Worm (Caenorhabditis elegans) whole organism, young adult: ENCODE measurements around the gene F13H8.5.

Experiments used
- B0019.2 ChIP-seq: fragments of 200-800 bp; sonication (Bioruptor generic); conservative IDR thresholded peaks from 2 replicates; pipeline ENCODE4 v1.3.6; 2022; ENCODE audit warnings: missing genetic modification reagents, missing genetic modification characterization, missing compliant biosample characterization
- B0336.3 ChIP-seq: fragments of 200-800 bp; sonication (Bioruptor generic); IDR thresholded peaks from 2 replicates; pipeline ENCODE4 v1.3.6; 2022; ENCODE audit warnings: missing genetic modification characterization, missing compliant biosample characterization
- D2030.7 ChIP-seq: fragments of 200-800 bp; sonication (Bioruptor generic); IDR thresholded peaks from 2 replicates; pipeline ENCODE4 v1.3.6; 2022; ENCODE audit warnings: missing genetic modification reagents, missing genetic modification characterization, missing compliant biosample characterization
- F23B12.7 ChIP-seq: sonication (generic microtip); optimal IDR thresholded peaks from 2 replicates; lab custom pipeline; 2017; ENCODE audit warnings: missing genetic modification characterization, mild to moderate bottlenecking, missing compliant biosample characterization, antibody characterized with exemption, moderate library complexity; ENCODE audit not compliant: insufficient read depth
- F33H1.4 ChIP-seq: fragments of 200-800 bp; sonication (Bioruptor generic); IDR thresholded peaks from 2 replicates; pipeline ENCODE4 v1.3.6; 2022; ENCODE audit warnings: missing genetic modification reagents, missing genetic modification characterization, missing compliant biosample characterization
- F37B4.10 ChIP-seq: fragments of 200-800 bp; sonication (Bioruptor generic); IDR thresholded peaks from 2 replicates; pipeline ENCODE4 v1.3.6; 2022; ENCODE audit warnings: missing genetic modification characterization, missing compliant biosample characterization
- F52B5.7 ChIP-seq: sonication (generic microtip); optimal IDR thresholded peaks from 2 replicates; lab custom pipeline; 2016; ENCODE audit warnings: mild to moderate bottlenecking, missing genetic modification characterization, missing compliant biosample characterization
- F57C9.4 ChIP-seq: sonication (generic microtip); optimal IDR thresholded peaks from 2 replicates; lab custom pipeline; 2017; ENCODE audit warnings: mild to moderate bottlenecking, missing genetic modification characterization, missing compliant biosample characterization
- K12H6.12 ChIP-seq: fragments of 200-800 bp; sonication (Bioruptor generic); optimal IDR thresholded peaks from 2 replicates; lab custom pipeline; 2018; ENCODE audit warnings: mild to moderate bottlenecking, missing genetic modification characterization, missing compliant biosample characterization
- atf-7 ChIP-seq: sonication (generic microtip); optimal IDR thresholded peaks from 2 replicates; lab custom pipeline; 2017; ENCODE audit warnings: mild to moderate bottlenecking, missing genetic modification characterization, missing compliant biosample characterization
- attf-5 ChIP-seq: fragments of 200-800 bp; sonication (Bioruptor generic); optimal IDR thresholded peaks from 2 replicates; lab custom pipeline; 2018; ENCODE audit warnings: mild to moderate bottlenecking, missing genetic modification characterization, missing compliant biosample characterization
- cebp-1 ChIP-seq, 2 experiments: fragments of 200-800 bp in 1 of 2; sonication (Bioruptor generic) in 1 of 2; sonication (generic microtip) in 1 of 2; IDR thresholded peaks in 1 of 2; optimal IDR thresholded peaks in 1 of 2; 2 replicates each; pipeline versions ENCODE4 v1.3.6 to Lab custom; 2017 to 2022; ENCODE audit warnings: missing compliant biosample characterization in 2 of 2, missing genetic modification characterization in 2 of 2, mild to moderate bottlenecking in 1 of 2, missing genetic modification reagents in 1 of 2, moderate library complexity in 1 of 2
- ceh-27 ChIP-seq: fragments of 200-800 bp; sonication (Bioruptor generic); optimal IDR thresholded peaks from 2 replicates; lab custom pipeline; 2018; ENCODE audit warnings: mild to moderate bottlenecking, missing genetic modification characterization, moderate library complexity, missing compliant biosample characterization
- ceh-58 ChIP-seq: fragments of 200-800 bp; sonication (Bioruptor generic); IDR thresholded peaks from 2 replicates; pipeline ENCODE4 v1.3.6; 2022; ENCODE audit warnings: missing genetic modification characterization, missing compliant biosample characterization
- ceh-91 ChIP-seq: fragments of 200-800 bp; sonication (Bioruptor generic); IDR thresholded peaks from 2 replicates; pipeline ENCODE4 v1.3.6; 2022; ENCODE audit warnings: missing genetic modification reagents, missing genetic modification characterization, missing compliant biosample characterization
- dpl-1 ChIP-seq: fragments of 150-350 bp; optimal IDR thresholded peaks from 2 replicates; lab custom pipeline; 2014; ENCODE audit warnings: missing biosample characterization, missing genetic modification reagents, missing genetic modification characterization
- efl-1 ChIP-seq: fragments of 150-350 bp; optimal IDR thresholded peaks from 2 replicates; lab custom pipeline; 2014; ENCODE audit warnings: missing biosample characterization, missing genetic modification reagents, missing genetic modification characterization
- gei-17 ChIP-seq: fragments of 200-800 bp; sonication (Bioruptor generic); optimal IDR thresholded peaks from 2 replicates; lab custom pipeline; 2018; ENCODE audit warnings: mild to moderate bottlenecking, missing genetic modification characterization, missing compliant biosample characterization
- hmg-1.2 ChIP-seq: fragments of 200-800 bp; sonication (Bioruptor generic); IDR thresholded peaks from 2 replicates; pipeline ENCODE4 v1.3.6; 2022; ENCODE audit warnings: missing genetic modification reagents, missing genetic modification characterization, missing compliant biosample characterization
- lsl-1 ChIP-seq: fragments of 200-800 bp; sonication (Bioruptor generic); optimal IDR thresholded peaks from 2 replicates; lab custom pipeline; 2018; ENCODE audit warnings: mild to moderate bottlenecking, missing genetic modification characterization, moderate library complexity, missing compliant biosample characterization
- madf-3 ChIP-seq: fragments of 200-800 bp; sonication (Bioruptor generic); IDR thresholded peaks from 2 replicates; pipeline ENCODE4 v1.3.6; 2022; ENCODE audit warnings: missing genetic modification reagents, missing genetic modification characterization, missing compliant biosample characterization
- madf-6 ChIP-seq: fragments of 200-800 bp; sonication (Bioruptor generic); IDR thresholded peaks from 2 replicates; pipeline ENCODE4 v1.3.6; 2022; ENCODE audit warnings: missing genetic modification reagents, missing genetic modification characterization, missing compliant biosample characterization
- madf-8 ChIP-seq: fragments of 200-800 bp; sonication (Bioruptor generic); conservative IDR thresholded peaks from 2 replicates; pipeline ENCODE4 v1.3.6; 2022; ENCODE audit warnings: missing genetic modification reagents, missing genetic modification characterization, missing compliant biosample characterization
- mxl-1 ChIP-seq: sonication (generic microtip); optimal IDR thresholded peaks from 2 replicates; lab custom pipeline; 2016; ENCODE audit warnings: missing genetic modification characterization, missing compliant biosample characterization
- nfya-2 ChIP-seq: fragments of 200-800 bp; sonication (Bioruptor generic); IDR thresholded peaks from 2 replicates; pipeline ENCODE4 v1.3.6; 2022; ENCODE audit warnings: missing genetic modification reagents, missing genetic modification characterization, missing compliant biosample characterization
- nfyb-1 ChIP-seq: fragments of 200-800 bp; sonication (Bioruptor generic); IDR thresholded peaks from 2 replicates; pipeline ENCODE4 v1.3.6; 2022; ENCODE audit warnings: missing genetic modification reagents, missing genetic modification characterization, missing compliant biosample characterization
- nhr-120 ChIP-seq: fragments of 200-800 bp; sonication (Bioruptor generic); IDR thresholded peaks from 2 replicates; pipeline ENCODE4 v1.3.6; 2022; ENCODE audit warnings: missing genetic modification characterization, missing compliant biosample characterization
- nhr-27 ChIP-seq: fragments of 200-800 bp; sonication (Bioruptor generic); optimal IDR thresholded peaks from 2 replicates; lab custom pipeline; 2018; ENCODE audit warnings: mild to moderate bottlenecking, missing genetic modification characterization, moderate library complexity, missing compliant biosample characterization
- nhr-80 ChIP-seq: sonication (generic microtip); optimal IDR thresholded peaks from 2 replicates; lab custom pipeline; 2016; ENCODE audit warnings: missing genetic modification characterization, missing compliant biosample characterization
- snpc-1.1 ChIP-seq: sonication (generic microtip); optimal IDR thresholded peaks from 2 replicates; lab custom pipeline; 2017; ENCODE audit warnings: missing genetic modification characterization, mild to moderate bottlenecking, missing compliant biosample characterization, antibody characterized with exemption, moderate library complexity, missing genotype, missing genetic modification reagents; ENCODE audit not compliant: insufficient read depth
- snpc-4 ChIP-seq, 5 experiments: fragments of 150-350 bp in 1 of 5; sonication (generic microtip) in 4 of 5; optimal IDR thresholded peaks; 2 replicates each; lab custom pipeline; 2014 to 2018; ENCODE audit warnings: missing genetic modification characterization in 5 of 5, missing biosample characterization in 3 of 5, antibody characterized with exemption in 2 of 5, mild to moderate bottlenecking in 2 of 5, missing compliant biosample characterization in 2 of 5, missing genotype in 2 of 5, moderate library complexity in 2 of 5, missing genetic modification reagents in 1 of 5
- tlf-1 ChIP-seq: fragments of 200-800 bp; sonication (Bioruptor generic); optimal IDR thresholded peaks from 2 replicates; lab custom pipeline; 2018; ENCODE audit warnings: mild to moderate bottlenecking, missing genetic modification characterization, missing compliant biosample characterization
- unc-62 ChIP-seq: fragments of 150-350 bp; optimal IDR thresholded peaks from 2 replicates; lab custom pipeline; 2014; ENCODE audit warnings: missing biosample characterization, missing genetic modification reagents, missing genetic modification characterization
- xnd-1 ChIP-seq: sonication (generic microtip); optimal IDR thresholded peaks from 2 replicates; lab custom pipeline; 2016; ENCODE audit warnings: missing genotype, missing genetic modification reagents, missing genetic modification characterization, missing compliant biosample characterization
- zfh-2 ChIP-seq: fragments of 200-800 bp; sonication (Bioruptor generic); conservative IDR thresholded peaks from 2 replicates; pipeline ENCODE4 v1.3.6; 2022; ENCODE audit warnings: missing genetic modification reagents, missing genetic modification characterization, missing compliant biosample characterization
- ztf-18 ChIP-seq: sonication (generic microtip); optimal IDR thresholded peaks from 2 replicates; lab custom pipeline; 2016; ENCODE audit warnings: missing genotype, mild to moderate bottlenecking, missing genetic modification characterization, missing compliant biosample characterization
- ztf-28 ChIP-seq: fragments of 200-800 bp; sonication (Bioruptor generic); IDR thresholded peaks from 2 replicates; pipeline ENCODE4 v1.3.6; 2022; ENCODE audit warnings: missing genetic modification reagents, missing genetic modification characterization, missing compliant biosample characterization
- ztf-6 ChIP-seq: fragments of 200-800 bp; sonication (Bioruptor generic); IDR thresholded peaks from 2 replicates; pipeline ENCODE4 v1.3.6; 2022; ENCODE audit warnings: missing genetic modification reagents, missing genetic modification characterization, missing compliant biosample characterization

Gene F13H8.5

ce11 chrII:6236093-6236945 is 19.6 kb downstream of the F13H8.5 start:
- TF ChIP-seq D2030.7 (GFP tag; lab: Robert Waterston, UW): no peak
- no peak for TF ChIP-seq B0019.2 (GFP tag; lab: Robert Waterston, UW)
- no peak for TF ChIP-seq xnd-1 (tag; lab: Kevin White, UChicago)
- peak; percentile 71; the same call in 1 of the 2 replicates for TF ChIP-seq cebp-1 (GFP tag; IDR thresholded peaks at IDR 0.05; lab: Robert Waterston, UW)
- peak; percentile 72 for TF ChIP-seq cebp-1 (tag; optimal IDR thresholded peaks at IDR 0.05; lab: Kevin White, UChicago)
- TF ChIP-seq nhr-120: no peak
- no peak for TF ChIP-seq madf-3 (GFP tag; lab: Robert Waterston, UW)
- TF ChIP-seq zfh-2 (GFP tag; lab: Robert Waterston, UW): no peak
- no peak for TF ChIP-seq ztf-6 (GFP tag; lab: Robert Waterston, UW)
- no peak for TF ChIP-seq F57C9.4
- TF ChIP-seq attf-5: peak; percentile 15
- no peak for TF ChIP-seq mxl-1 (tag; lab: Kevin White, UChicago)
- no peak for TF ChIP-seq nfya-2 (GFP tag; lab: Robert Waterston, UW)
- no peak for TF ChIP-seq F52B5.7 (tag; lab: Kevin White, UChicago)
- no peak for TF ChIP-seq ceh-27 (GFP tag; lab: Kevin White, UChicago)
- TF ChIP-seq ztf-18 (tag; lab: Kevin White, UChicago): no peak
- no peak for TF ChIP-seq atf-7
- no peak for TF ChIP-seq ztf-28 (GFP tag; lab: Robert Waterston, UW)
- no peak for TF ChIP-seq lsl-1 (GFP tag; lab: Kevin White, UChicago)
- TF ChIP-seq snpc-4 (GFP tag; optimal IDR thresholded peaks at IDR 0.05; lab: Kevin White, UChicago): no peak
- peak in 1 of 4 experiments; percentile 20 for TF ChIP-seq snpc-4 (tag; optimal IDR thresholded peaks at IDR 0.05; lab: Kevin White, UChicago)
- TF ChIP-seq gei-17 (GFP tag; lab: Kevin White, UChicago): no peak
- TF ChIP-seq nhr-27 (tag; lab: Kevin White, UChicago): no peak
- TF ChIP-seq K12H6.12 (tag; lab: Kevin White, UChicago): no peak
- TF ChIP-seq snpc-1.1: no peak
- peak; percentile 39 for TF ChIP-seq nhr-80 (tag; lab: Kevin White, UChicago)
- peak; percentile 14 for TF ChIP-seq F23B12.7 (tag; lab: Kevin White, UChicago)
- TF ChIP-seq efl-1: no peak
- peak; percentile 18; the same call in 1 of the 2 replicates for TF ChIP-seq hmg-1.2 (GFP tag; lab: Robert Waterston, UW)
- TF ChIP-seq tlf-1 (GFP tag; lab: Kevin White, UChicago): no peak

ce11 chrII:6235432-6236092 is 20.4 kb downstream of the F13H8.5 start, which contains the start of gene T24H7.9:
T24H7.9 (minus strand) TSS chrII:6235505.
- no peak for TF ChIP-seq F57C9.4
- TF ChIP-seq madf-8: peak; percentile 77
- 0 out of 2 replicates have a peak, but pooled peaks have one; percentile 17 for TF ChIP-seq nfyb-1
- TF ChIP-seq attf-5: peak; percentile 26
- TF ChIP-seq madf-6: peak; percentile 89
- peak; percentile 26; the same call in 1 of the 2 replicates for TF ChIP-seq F33H1.4
- peak; percentile 57 for TF ChIP-seq ceh-91 (GFP tag; lab: Robert Waterston, UW)
- TF ChIP-seq F37B4.10 (GFP tag; lab: Robert Waterston, UW): no peak
- peak; percentile 35 for TF ChIP-seq dpl-1
- TF ChIP-seq D2030.7 (GFP tag; lab: Robert Waterston, UW): peak; percentile 50; the same call in 1 of the 2 replicates
- no peak for TF ChIP-seq unc-62 (GFP tag; lab: Kevin White, UChicago)
- TF ChIP-seq ceh-58 (GFP tag; lab: Robert Waterston, UW): no peak
- TF ChIP-seq F23B12.7 (tag; lab: Kevin White, UChicago): peak; percentile 32
- TF ChIP-seq cebp-1 (GFP tag; IDR thresholded peaks at IDR 0.05; lab: Robert Waterston, UW): no peak
- peak; percentile 29 for TF ChIP-seq cebp-1 (tag; optimal IDR thresholded peaks at IDR 0.05; lab: Kevin White, UChicago)
- TF ChIP-seq nhr-80 (tag; lab: Kevin White, UChicago): peak; percentile 68
- TF ChIP-seq B0336.3 (GFP tag; lab: Robert Waterston, UW): 0 out of 2 replicates have a peak, but pooled peaks have one; percentile 29
- TF ChIP-seq efl-1: peak; percentile 74
- TF ChIP-seq lsl-1 (GFP tag; lab: Kevin White, UChicago): peak; percentile 24
- peak; percentile 58 for TF ChIP-seq xnd-1 (tag; lab: Kevin White, UChicago)
